Worm (Caenorhabditis elegans): ENCODE results near the gene syp-2.

ce11 chrV:5504295-5504694, 32.0 kb upstream of the syp-2 start:
- TF ChIP-seq daf-12 (tag; optimal IDR thresholded peaks at IDR 0.05) = no peak
- peak; percentile 16 for TF ChIP-seq aha-1 (tag)
- TF ChIP-seq nhr-77 (tag; optimal IDR thresholded peaks at IDR 0.05) = no peak
- no peak for TF ChIP-seq lir-3 (tag; optimal IDR thresholded peaks at IDR 0.05)
- no peak for TF ChIP-seq ztf-11 (tag; optimal IDR thresholded peaks at IDR 0.05)
- TF ChIP-seq unc-62 (GFP tag; optimal IDR thresholded peaks at IDR 0.05 in 1 of 2) = no peak
- no peak for TF ChIP-seq unc-62 (tag; optimal IDR thresholded peaks at IDR 0.05)
- no peak for TF ChIP-seq hlh-30 (tag; optimal IDR thresholded peaks at IDR 0.05; ENCODE audit: insufficient read depth)
- no peak for TF ChIP-seq sdz-12 (GFP tag; optimal IDR thresholded peaks at IDR 0.05)
- TF ChIP-seq ceh-28 (tag; optimal IDR thresholded peaks at IDR 0.05) = no peak
- TF ChIP-seq nhr-76 (tag; optimal IDR thresholded peaks at IDR 0.05) = no peak
- no peak for TF ChIP-seq R02D3.7 (tag; optimal IDR thresholded peaks at IDR 0.05)
- no peak for TF ChIP-seq lin-13 (GFP tag; optimal IDR thresholded peaks at IDR 0.05)
- TF ChIP-seq ZK337.2 (GFP tag; IDR thresholded peaks at IDR 0.05) = no peak
